Worm (Caenorhabditis elegans) whole organism, late embryonic: Measurements from ENCODE around the gene F59G1.4.

Experiments
- ceh-30 ChIP-seq: fragments of 150-350 bp; optimal IDR thresholded peaks from 2 replicates; lab custom pipeline; 2014; ENCODE audit warnings: missing biosample characterization, missing genetic modification characterization
- elt-2 ChIP-seq: sonication (generic microtip); optimal IDR thresholded peaks from 2 replicates; lab custom pipeline; 2016; ENCODE audit warnings: missing genetic modification reagents, missing genetic modification characterization, missing compliant biosample characterization
- ets-4 ChIP-seq: sonication (generic microtip); optimal IDR thresholded peaks from 2 replicates; lab custom pipeline; 2016; ENCODE audit warnings: missing genetic modification characterization, missing compliant biosample characterization
- eyg-1 ChIP-seq: sonication (generic microtip); optimal IDR thresholded peaks from 2 replicates; lab custom pipeline; 2016; ENCODE audit warnings: missing genotype, missing genetic modification characterization, missing compliant biosample characterization
- fkh-10 ChIP-seq: fragments of 150-350 bp; optimal IDR thresholded peaks from 2 replicates; lab custom pipeline; 2014; ENCODE audit warnings: missing biosample characterization, missing genetic modification reagents, missing genetic modification characterization
- npax-4 ChIP-seq: sonication (generic microtip); optimal IDR thresholded peaks from 2 replicates; lab custom pipeline; 2016; ENCODE audit warnings: missing genetic modification characterization, missing compliant biosample characterization
- ttx-3 ChIP-seq: sonication (generic microtip); optimal IDR thresholded peaks from 2 replicates; lab custom pipeline; 2016; ENCODE audit warnings: missing genetic modification reagents, missing genetic modification characterization, missing compliant biosample characterization
- unc-42 ChIP-seq: sonication (generic microtip); optimal IDR thresholded peaks from 2 replicates; lab custom pipeline; 2016; ENCODE audit warnings: missing genotype, missing genetic modification characterization, missing compliant biosample characterization
- ztf-16 ChIP-seq: sonication (generic microtip); optimal IDR thresholded peaks from 2 replicates; lab custom pipeline; 2017; ENCODE audit warnings: missing genetic modification characterization, missing compliant biosample characterization

DNA sequence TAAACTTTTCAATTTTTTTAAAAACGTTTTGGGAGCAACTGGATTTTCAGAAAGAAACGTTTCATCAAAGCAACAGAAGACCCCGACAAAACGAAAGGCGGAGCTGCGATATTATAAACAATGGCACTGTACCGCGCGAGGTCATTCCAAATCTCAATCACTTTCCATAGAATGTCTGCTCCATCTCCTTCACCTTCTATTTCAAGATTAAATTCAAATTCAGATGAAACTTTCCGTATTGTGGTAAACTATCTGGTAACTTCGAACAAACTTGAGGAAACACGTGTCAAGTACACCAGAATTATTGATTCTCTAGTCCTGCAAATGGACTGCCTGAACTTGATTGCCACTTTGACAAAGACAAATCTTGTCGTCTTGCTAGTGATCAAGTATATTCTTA, 44.8 kb downstream of the F59G1.4 start, which contains the start of gene F28B12.6:
- TF ChIP-seq ztf-16 (tag; lab: Kevin White, UChicago) (no peak), npax-4 (tag; lab: Kevin White, UChicago) (no peak), fkh-10 (GFP tag; lab: Kevin White, UChicago) (no peak), eyg-1 (no peak), elt-2 (tag; lab: Kevin White, UChicago) (no peak), ceh-30 (tag; lab: Kevin White, UChicago) (no peak), ets-4 (tag; lab: Kevin White, UChicago) (no peak), unc-42 (tag; lab: Kevin White, UChicago) (no peak), ttx-3 (no peak)
